Worm (Caenorhabditis elegans): ENCODE data around the gene col-124.

Gene col-124

DNA sequence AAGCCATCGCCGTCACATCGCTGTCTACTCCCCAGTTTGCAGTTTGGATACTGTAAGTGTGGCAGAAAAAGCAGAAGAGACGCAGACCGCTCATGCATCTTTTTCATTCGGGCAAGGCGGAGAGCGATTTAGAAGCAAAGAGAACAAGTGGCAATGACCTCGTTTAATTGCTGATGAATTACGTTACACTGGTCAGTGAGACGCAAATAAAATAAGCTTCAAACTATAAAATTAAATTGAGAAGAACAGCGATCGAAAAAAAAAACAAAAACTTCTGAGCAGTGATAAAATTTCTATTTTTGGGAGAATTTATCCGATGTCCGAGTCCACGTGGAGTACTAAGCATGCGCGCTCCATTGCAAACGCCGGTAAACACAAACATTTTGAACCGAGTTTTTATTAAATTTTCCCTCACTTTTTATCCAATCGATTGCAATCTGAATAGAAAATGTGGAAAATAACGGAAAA lies 5.9 kb downstream of the col-124 start, which contains the start of gene C24F3.2:
Gene C24F3.2 (plus strand): TSS at position 418 of the 468 bp plus-strand sequence.
- TF ChIP-seq klf-2 (GFP tag; conservative IDR thresholded peaks at IDR 0.05) (no peak), ztf-29 (GFP tag; IDR thresholded peaks at IDR 0.05) (0 out of 2 replicates have a peak, but pooled peaks have one; percentile 44), cog-1 (tag; optimal IDR thresholded peaks at IDR 0.05) (peak; percentile 58), med-1 (GFP tag; optimal IDR thresholded peaks at IDR 0.05; ENCODE audit: insufficient read depth) (no peak)

DNA sequence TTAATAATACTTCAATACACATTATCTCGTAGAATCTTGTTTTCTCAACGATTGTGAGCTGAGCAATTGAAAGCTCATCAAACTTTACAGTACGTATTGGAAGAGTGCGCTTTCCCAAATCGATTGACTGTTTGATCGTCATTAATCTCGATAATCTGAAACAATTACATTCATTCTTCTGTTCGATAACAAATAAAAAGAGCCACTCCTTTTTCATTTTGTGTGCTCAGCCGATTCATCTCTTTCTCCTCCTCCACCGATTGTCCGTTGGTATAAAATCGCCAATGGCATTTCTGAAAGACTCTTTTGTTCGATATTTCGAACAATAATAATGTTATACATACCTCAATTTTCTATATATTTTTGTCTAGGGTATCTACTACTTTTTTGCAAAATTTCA lies 7.5 kb downstream of the col-124 start, which contains the start of gene nas-12:
Gene nas-12 (plus strand): TSS at position 301 of the 400 bp plus-strand sequence.
- no peak for TF ChIP-seq cog-1 (tag; optimal IDR thresholded peaks at IDR 0.05)
- no peak for TF ChIP-seq T22C8.4 (GFP tag; IDR thresholded peaks at IDR 0.05)
- no peak for TF ChIP-seq flt-1 (GFP tag; IDR thresholded peaks at IDR 0.05)
- TF ChIP-seq ztf-29 (GFP tag; IDR thresholded peaks at IDR 0.05): no peak
- TF ChIP-seq med-1 (GFP tag; optimal IDR thresholded peaks at IDR 0.05; ENCODE audit: insufficient read depth): no peak
- no peak for TF ChIP-seq tab-1 (GFP tag; IDR thresholded peaks at IDR 0.05)
- TF ChIP-seq klf-2 (GFP tag; conservative IDR thresholded peaks at IDR 0.05): no peak
- no peak for TF ChIP-seq ref-1 (GFP tag; conservative IDR thresholded peaks at IDR 0.05)
- no peak for TF ChIP-seq ztf-23 (GFP tag; IDR thresholded peaks at IDR 0.05)

DNA sequence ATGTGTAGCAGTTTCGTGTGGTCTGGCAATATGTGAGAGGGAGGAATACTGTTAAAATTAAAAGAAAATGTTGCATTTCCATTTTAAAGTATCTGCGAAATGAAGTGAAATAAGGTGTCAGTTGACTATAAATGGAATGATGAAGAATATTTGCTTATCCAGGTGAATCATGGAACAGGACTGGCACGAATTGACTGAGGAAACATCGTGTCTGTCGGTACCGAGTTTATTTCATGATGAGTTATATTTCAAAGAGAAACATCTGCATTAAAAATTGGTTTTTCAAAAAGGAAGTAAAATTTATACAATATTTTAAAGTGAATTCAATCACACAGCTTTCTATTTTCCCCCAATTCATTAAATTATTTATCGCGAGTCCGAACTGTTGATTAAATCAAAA lies 11.3 kb downstream of the col-124 start, which contains the start of gene F01G10.6:
Gene F01G10.6 (minus strand): TSS at position 101 of the 400 bp plus-strand sequence.
- no peak for TF ChIP-seq flt-1 (GFP tag; IDR thresholded peaks at IDR 0.05)
- no peak for TF ChIP-seq ztf-29 (GFP tag; IDR thresholded peaks at IDR 0.05)
- no peak for TF ChIP-seq klf-2 (GFP tag; conservative IDR thresholded peaks at IDR 0.05)
- TF ChIP-seq ref-1 (GFP tag; conservative IDR thresholded peaks at IDR 0.05): no peak
- TF ChIP-seq med-1 (GFP tag; optimal IDR thresholded peaks at IDR 0.05; ENCODE audit: insufficient read depth): no peak
- no peak for TF ChIP-seq cog-1 (tag; optimal IDR thresholded peaks at IDR 0.05)
- no peak for TF ChIP-seq T22C8.4 (GFP tag; IDR thresholded peaks at IDR 0.05)
- TF ChIP-seq tab-1 (GFP tag; IDR thresholded peaks at IDR 0.05): no peak
- TF ChIP-seq ztf-23 (GFP tag; IDR thresholded peaks at IDR 0.05): no peak

DNA sequence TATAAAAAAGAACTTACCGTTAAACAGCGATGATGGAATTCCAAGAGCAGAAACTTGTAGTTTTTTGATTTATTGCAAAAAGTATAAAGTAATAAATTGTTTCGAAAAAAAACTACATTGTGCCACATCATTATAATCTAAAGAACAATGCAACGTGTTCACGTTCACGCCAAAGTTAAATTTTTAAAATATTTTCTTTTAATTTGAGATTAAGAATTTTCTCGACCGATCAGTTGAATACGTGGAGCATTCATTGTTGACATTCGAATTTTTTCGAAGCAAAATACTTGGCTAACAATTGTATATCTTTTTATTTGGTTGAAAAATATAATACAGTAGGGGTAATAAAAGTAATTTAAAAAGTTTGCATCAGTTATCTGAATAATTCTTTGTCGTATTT lies 14.7 kb downstream of the col-124 start, which contains the start of gene F01G10.5:
Gene F01G10.5 (minus strand): TSS at position 101 of the 400 bp plus-strand sequence.
- TF ChIP-seq ref-1 (GFP tag; conservative IDR thresholded peaks at IDR 0.05) (no peak), cog-1 (tag; optimal IDR thresholded peaks at IDR 0.05) (no peak), ztf-23 (GFP tag; IDR thresholded peaks at IDR 0.05) (no peak), T22C8.4 (GFP tag; IDR thresholded peaks at IDR 0.05) (no peak), flt-1 (GFP tag; IDR thresholded peaks at IDR 0.05) (no peak), tab-1 (GFP tag; IDR thresholded peaks at IDR 0.05) (no peak), med-1 (GFP tag; optimal IDR thresholded peaks at IDR 0.05; ENCODE audit: insufficient read depth) (no peak), klf-2 (GFP tag; conservative IDR thresholded peaks at IDR 0.05) (no peak), ztf-29 (GFP tag; IDR thresholded peaks at IDR 0.05) (no peak)

DNA sequence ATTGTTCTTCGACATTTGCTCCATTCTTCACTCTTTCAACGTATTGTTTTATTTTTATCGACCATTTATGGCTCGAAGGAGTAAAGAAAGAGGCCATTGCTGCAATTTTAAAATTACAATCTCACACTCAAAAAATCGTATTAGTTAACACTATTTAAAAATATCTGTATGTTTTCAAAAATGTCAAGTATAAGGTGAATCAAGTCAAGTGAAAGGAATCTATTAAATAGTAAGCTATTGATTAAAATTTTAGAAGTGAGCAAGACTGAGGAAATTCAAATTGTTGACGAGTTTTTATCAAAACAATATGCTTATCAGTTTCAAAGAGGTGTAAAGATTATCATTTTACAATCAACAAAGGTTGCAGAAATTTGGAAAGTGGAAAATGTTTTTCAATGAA lies 16.2 kb downstream of the col-124 start, which contains the start of gene F01G10.4:
Gene F01G10.4 (minus strand): TSS at position 101 of the 400 bp plus-strand sequence.
- TF ChIP-seq T22C8.4 (GFP tag; IDR thresholded peaks at IDR 0.05): no peak

DNA sequence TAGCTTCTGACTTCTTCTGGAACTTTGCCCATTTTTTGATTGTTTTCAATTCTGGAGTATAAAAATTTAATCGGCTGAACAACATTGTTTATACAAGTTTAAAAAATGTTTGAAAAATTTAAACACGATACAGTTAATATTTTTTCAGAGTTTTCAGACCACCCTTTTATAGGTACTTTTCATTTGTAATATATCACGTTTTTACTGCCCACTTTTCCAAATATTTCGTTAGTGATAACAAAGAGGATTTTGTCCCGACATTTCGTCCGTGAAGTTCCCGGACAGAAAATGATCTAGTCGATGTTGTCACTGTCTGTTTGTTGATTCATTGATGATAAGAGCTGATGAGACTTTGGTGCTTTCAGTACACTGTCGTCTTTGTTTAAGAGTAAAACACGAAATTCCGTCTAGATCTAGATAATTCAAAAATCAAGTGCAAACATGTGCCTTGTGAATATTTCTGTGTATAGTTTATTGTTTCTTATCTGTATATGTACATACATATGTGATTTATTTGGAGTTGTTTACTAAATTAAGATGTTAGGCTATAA lies 19.1 kb downstream of the col-124 start, which contains the start of gene ech-9:
Gene ech-9 (minus strand): TSS at position 51 of the 551 bp plus-strand sequence.
- TF ChIP-seq ztf-29 (GFP tag; IDR thresholded peaks at IDR 0.05) (no peak), cog-1 (tag; optimal IDR thresholded peaks at IDR 0.05) (no peak), ztf-23 (GFP tag; IDR thresholded peaks at IDR 0.05) (no peak)

DNA sequence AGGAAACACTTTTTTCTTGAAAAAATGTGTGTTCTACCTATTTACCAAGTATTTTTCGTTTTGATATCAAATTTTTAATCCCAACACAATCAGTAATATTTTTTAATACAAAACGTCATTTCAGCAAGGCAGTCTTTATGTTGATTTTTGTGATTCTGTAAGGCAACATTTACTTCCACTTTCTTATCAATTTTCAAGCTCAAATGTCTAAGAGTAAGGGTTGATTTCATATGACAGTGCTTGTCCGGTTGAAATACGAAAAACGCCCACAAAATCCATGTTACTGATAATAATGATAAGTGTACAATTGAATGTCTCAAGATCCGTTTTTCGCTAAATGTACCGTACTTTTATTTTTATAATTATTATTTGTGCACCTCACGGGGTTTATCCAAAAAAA lies 19.9 kb downstream of the col-124 start:
- TF ChIP-seq tab-1 (GFP tag; IDR thresholded peaks at IDR 0.05): no peak
- no peak for TF ChIP-seq ztf-23 (GFP tag; IDR thresholded peaks at IDR 0.05)
- no peak for TF ChIP-seq klf-2 (GFP tag; conservative IDR thresholded peaks at IDR 0.05)
- TF ChIP-seq T22C8.4 (GFP tag; IDR thresholded peaks at IDR 0.05): no peak
- no peak for TF ChIP-seq flt-1 (GFP tag; IDR thresholded peaks at IDR 0.05)
- no peak for TF ChIP-seq med-1 (GFP tag; optimal IDR thresholded peaks at IDR 0.05; ENCODE audit: insufficient read depth)
- no peak for TF ChIP-seq ztf-29 (GFP tag; IDR thresholded peaks at IDR 0.05)
- no peak for TF ChIP-seq cog-1 (tag; optimal IDR thresholded peaks at IDR 0.05)
- TF ChIP-seq ref-1 (GFP tag; conservative IDR thresholded peaks at IDR 0.05): no peak

DNA sequence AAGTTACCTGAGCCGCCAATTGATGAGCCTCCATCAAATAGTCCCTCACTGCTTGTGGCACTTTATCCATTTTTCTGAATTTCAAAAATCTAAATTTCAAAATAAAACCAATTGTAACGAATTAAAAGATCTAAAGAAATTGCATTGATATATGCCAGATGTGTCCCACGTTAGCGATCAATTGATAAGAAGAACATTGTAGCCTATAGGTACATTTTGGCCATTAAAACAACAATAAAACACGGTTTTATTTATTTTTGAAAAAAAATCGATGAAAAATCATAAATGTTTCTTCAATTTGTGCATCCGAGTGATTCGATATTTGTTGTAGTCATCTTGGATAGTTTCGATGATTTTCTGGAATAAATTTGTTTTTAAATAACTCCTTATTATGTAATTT lies 22.8 kb downstream of the col-124 start, which contains the start of gene ech-8:
Gene ech-8 (minus strand): TSS at position 132 of the 400 bp plus-strand sequence.
- no peak for TF ChIP-seq cog-1 (tag; optimal IDR thresholded peaks at IDR 0.05)
- no peak for TF ChIP-seq ztf-29 (GFP tag; IDR thresholded peaks at IDR 0.05)
- no peak for TF ChIP-seq med-1 (GFP tag; optimal IDR thresholded peaks at IDR 0.05; ENCODE audit: insufficient read depth)
- TF ChIP-seq ztf-23 (GFP tag; IDR thresholded peaks at IDR 0.05): no peak
- no peak for TF ChIP-seq tab-1 (GFP tag; IDR thresholded peaks at IDR 0.05)
- no peak for TF ChIP-seq klf-2 (GFP tag; conservative IDR thresholded peaks at IDR 0.05)
- no peak for TF ChIP-seq flt-1 (GFP tag; IDR thresholded peaks at IDR 0.05)
- no peak for TF ChIP-seq ref-1 (GFP tag; conservative IDR thresholded peaks at IDR 0.05)
- no peak for TF ChIP-seq T22C8.4 (GFP tag; IDR thresholded peaks at IDR 0.05)

DNA sequence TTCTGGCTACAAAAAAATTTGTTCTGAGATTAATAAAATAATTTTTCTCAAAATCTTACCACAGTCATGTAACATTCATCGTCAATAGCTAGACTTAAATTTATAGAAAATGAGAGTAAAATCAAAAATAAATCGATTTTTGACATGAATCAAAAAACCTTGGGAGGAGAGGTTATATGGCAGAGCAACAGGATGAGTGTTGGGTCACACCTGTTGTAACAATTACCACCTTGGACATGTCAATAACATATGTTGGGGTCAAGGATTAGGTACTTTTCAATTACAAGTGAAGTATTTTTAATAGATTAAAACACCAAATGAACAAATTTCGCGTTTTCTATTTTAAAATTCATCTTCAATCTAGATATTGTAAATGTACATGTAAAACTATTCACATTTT lies 25.4 kb downstream of the col-124 start, which contains the start of gene lipl-7:
Gene lipl-7 (minus strand): TSS at position 165 of the 400 bp plus-strand sequence.
- TF ChIP-seq med-1 (GFP tag; optimal IDR thresholded peaks at IDR 0.05; ENCODE audit: insufficient read depth): no peak
- TF ChIP-seq T22C8.4 (GFP tag; IDR thresholded peaks at IDR 0.05): no peak

DNA sequence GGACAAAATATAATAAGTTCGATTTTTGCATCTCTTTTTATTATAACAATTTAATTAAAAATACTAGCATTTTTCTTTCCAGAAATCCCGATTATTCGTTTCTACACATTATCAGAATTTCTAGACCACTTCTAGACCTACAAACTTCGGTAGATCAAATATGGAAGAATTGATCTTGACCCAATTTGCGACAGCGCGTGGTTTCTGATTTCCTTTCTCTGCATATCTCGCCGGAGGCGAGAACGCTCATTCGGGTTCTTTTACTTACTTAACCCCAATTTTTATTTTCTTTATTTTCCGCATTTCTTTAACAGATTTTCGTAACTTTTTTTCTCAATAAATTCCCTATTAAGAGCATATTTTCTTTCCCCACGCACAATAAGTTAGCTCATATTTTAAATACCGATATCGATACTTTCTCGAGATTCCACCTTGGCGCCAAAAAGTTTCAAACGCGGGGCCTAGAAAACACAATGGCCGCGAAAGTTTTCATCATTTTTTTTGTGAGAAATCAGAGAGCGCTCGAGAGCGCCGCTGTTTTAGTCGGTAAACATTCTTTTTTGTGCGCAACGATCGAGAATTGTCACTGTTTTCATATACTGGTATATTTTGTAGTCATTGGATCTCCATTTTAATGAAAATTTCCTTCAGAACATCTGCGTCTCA lies 26.3 kb downstream of the col-124 start:
- TF ChIP-seq med-1 (GFP tag; optimal IDR thresholded peaks at IDR 0.05; ENCODE audit: insufficient read depth): no peak
- TF ChIP-seq ztf-23 (GFP tag; IDR thresholded peaks at IDR 0.05): no peak
- TF ChIP-seq ztf-29 (GFP tag; IDR thresholded peaks at IDR 0.05): no peak
- TF ChIP-seq tab-1 (GFP tag; IDR thresholded peaks at IDR 0.05): no peak

Data from whole organism, midembryonic.